Fruit fly (Drosophila melanogaster) whole organism, embryonic: ENCODE measurements around the gene Cortactin.
A peak's percentile ranks its signal among the peaks of the same experiment; 100 is the strongest.

Experiments used
- Atf-2 ChIP-seq: fragments of 200-800 bp; sonication (Bioruptor generic); optimal IDR thresholded peaks from 2 replicates; lab custom pipeline; 2016; ENCODE audit warnings: missing biosample characterization, missing genetic modification characterization
- BEAF-32 ChIP-seq: fragments of 200-800 bp; sonication (Bioruptor generic); optimal IDR thresholded peaks from 3 replicates; lab custom pipeline; 2017; ENCODE audit warnings: missing biosample characterization, missing genetic modification characterization, mild to moderate bottlenecking, moderate library complexity, missing genetic modification reagents
- BtbVII ChIP-seq: fragments of 200-800 bp; sonication (Bioruptor generic); optimal IDR thresholded peaks from 3 replicates; lab custom pipeline; 2017; ENCODE audit warnings: missing biosample characterization, mild to moderate bottlenecking, missing genetic modification characterization
- Bteb2 ChIP-seq: fragments of 200-800 bp; sonication (Bioruptor generic); optimal IDR thresholded peaks from 2 replicates; lab custom pipeline; 2016; ENCODE audit warnings: missing biosample characterization, missing genetic modification characterization
- CG1024 ChIP-seq: fragments of 200-800 bp; sonication (Bioruptor generic); IDR thresholded peaks from 2 replicates; pipeline ENCODE4 v1.3.6; 2022; ENCODE audit warnings: missing biosample characterization, missing genetic modification characterization
- CG10431 ChIP-seq: fragments of 200-800 bp; sonication (Bioruptor generic); optimal IDR thresholded peaks from 3 replicates; lab custom pipeline; 2018; ENCODE audit warnings: missing biosample characterization, mild to moderate bottlenecking, missing genetic modification characterization
- CG11247 ChIP-seq: fragments of 200-800 bp; sonication (Bioruptor generic); IDR thresholded peaks from 2 replicates; pipeline ENCODE4 v1.3.6; 2022; ENCODE audit warnings: missing biosample characterization, missing genetic modification characterization
- CG13424 ChIP-seq: fragments of 200-800 bp; sonication (Bioruptor generic); optimal IDR thresholded peaks from 2 replicates; lab custom pipeline; 2019; ENCODE audit warnings: missing biosample characterization, mild to moderate bottlenecking, missing genetic modification characterization, moderate library complexity
- CG13775 ChIP-seq: fragments of 200-800 bp; sonication (Bioruptor generic); optimal IDR thresholded peaks from 3 replicates; lab custom pipeline; 2017; ENCODE audit warnings: missing biosample characterization, mild to moderate bottlenecking, missing genetic modification characterization
- CG15514 ChIP-seq: fragments of 200-800 bp; sonication (Bioruptor generic); optimal IDR thresholded peaks from 3 replicates; lab custom pipeline; 2017; ENCODE audit warnings: missing biosample characterization, missing genetic modification characterization, mild to moderate bottlenecking, moderate library complexity, missing genetic modification reagents
- CG1602 ChIP-seq: fragments of 200-800 bp; sonication (Bioruptor generic); optimal IDR thresholded peaks from 3 replicates; lab custom pipeline; 2016; ENCODE audit warnings: missing biosample characterization, missing genetic modification characterization
- CG1603 ChIP-seq: fragments of 200-800 bp; sonication (Bioruptor generic); optimal IDR thresholded peaks from 2 replicates; lab custom pipeline; 2019; ENCODE audit warnings: missing biosample characterization, mild to moderate bottlenecking, missing genetic modification characterization, moderate library complexity
- CG16815 ChIP-seq: fragments of 200-800 bp; sonication (Bioruptor generic); optimal IDR thresholded peaks from 3 replicates; lab custom pipeline; 2017; ENCODE audit warnings: missing biosample characterization, mild to moderate bottlenecking, missing genetic modification characterization
- CG17829 ChIP-seq: fragments of 200-800 bp; optimal IDR thresholded peaks from 2 replicates; lab custom pipeline; 2019; ENCODE audit warnings: missing biosample characterization, mild to moderate bottlenecking, missing genetic modification characterization, moderate library complexity
- CG2116 ChIP-seq: fragments of 200-800 bp; sonication (Bioruptor generic); optimal IDR thresholded peaks from 3 replicates; lab custom pipeline; 2018; ENCODE audit warnings: missing biosample characterization, mild to moderate bottlenecking, missing genetic modification characterization
- CG2129 ChIP-seq: fragments of 200-800 bp; sonication (Bioruptor generic); IDR thresholded peaks from 2 replicates; pipeline ENCODE4 v1.3.6; 2022; ENCODE audit warnings: missing biosample characterization, missing genetic modification characterization; ENCODE audit not compliant: partially characterized antibody
- CG2202 ChIP-seq: fragments of 200-800 bp; sonication (Bioruptor generic); optimal IDR thresholded peaks from 2 replicates; lab custom pipeline; 2018; ENCODE audit warnings: missing biosample characterization, mild to moderate bottlenecking, missing genetic modification characterization
- CG30020 ChIP-seq: fragments of 200-800 bp; optimal IDR thresholded peaks from 2 replicates; lab custom pipeline; 2019; ENCODE audit warnings: missing biosample characterization, mild to moderate bottlenecking, missing genetic modification characterization, moderate library complexity
- CG31441 ChIP-seq: fragments of 200-800 bp; sonication (Bioruptor generic); IDR thresholded peaks from 2 replicates; pipeline ENCODE4 v1.3.6; 2022; ENCODE audit warnings: missing biosample characterization, missing genetic modification characterization
- CG34376 ChIP-seq: fragments of 200-800 bp; sonication (Bioruptor generic); optimal IDR thresholded peaks from 2 replicates; lab custom pipeline; 2018; ENCODE audit warnings: missing biosample characterization, mild to moderate bottlenecking, missing genetic modification characterization
- CG3995 ChIP-seq: fragments of 200-800 bp; sonication (Bioruptor generic); optimal IDR thresholded peaks from 3 replicates; lab custom pipeline; 2016; ENCODE audit warnings: missing biosample characterization, missing genetic modification characterization
- CG6813 ChIP-seq: fragments of 200-800 bp; sonication (Bioruptor generic); optimal IDR thresholded peaks from 2 replicates; lab custom pipeline; 2017; ENCODE audit warnings: missing biosample characterization, missing genetic modification characterization, mild to moderate bottlenecking, moderate library complexity, missing genetic modification reagents
- CG7556 ChIP-seq: fragments of 200-800 bp; sonication (Bioruptor generic); optimal IDR thresholded peaks from 2 replicates; lab custom pipeline; 2017; ENCODE audit warnings: missing biosample characterization, mild to moderate bottlenecking, missing genetic modification characterization
- CG9437 ChIP-seq: fragments of 200-800 bp; sonication (Bioruptor generic); optimal IDR thresholded peaks from 2 replicates; lab custom pipeline; 2018; ENCODE audit warnings: missing biosample characterization, mild to moderate bottlenecking, missing genetic modification characterization
- CG9797 ChIP-seq: fragments of 200-800 bp; sonication (Bioruptor generic); optimal IDR thresholded peaks from 3 replicates; lab custom pipeline; 2018; ENCODE audit warnings: missing biosample characterization, mild to moderate bottlenecking, missing genetic modification characterization
- CG9932 ChIP-seq: fragments of 200-800 bp; sonication (Bioruptor generic); IDR thresholded peaks from 2 replicates; pipeline ENCODE4 v1.3.6; 2022; ENCODE audit warnings: missing biosample characterization, missing genetic modification characterization
- Dip3 ChIP-seq: fragments of 200-800 bp; sonication (Bioruptor generic); optimal IDR thresholded peaks from 3 replicates; lab custom pipeline; 2016; ENCODE audit warnings: missing biosample characterization, missing genetic modification characterization
- Dll ChIP-seq: fragments of 200-800 bp; sonication (Bioruptor generic); IDR thresholded peaks from 4 replicates; pipeline ENCODE4 v1.3.6; 2022; ENCODE audit warnings: missing biosample characterization, missing genetic modification characterization; ENCODE audit not compliant: partially characterized antibody
- Dref ChIP-seq: fragments of 200-800 bp; sonication (Bioruptor generic); IDR thresholded peaks from 2 replicates; pipeline ENCODE4 v1.3.6; 2022; ENCODE audit warnings: missing biosample characterization, missing genetic modification characterization
- E2f2 ChIP-seq: fragments of 200-800 bp; sonication (Bioruptor generic); IDR thresholded peaks from 2 replicates; pipeline ENCODE4 v1.3.6; 2022; ENCODE audit warnings: missing biosample characterization, missing genetic modification characterization
- Max ChIP-seq: fragments of 200-800 bp; sonication (Bioruptor generic); optimal IDR thresholded peaks from 2 replicates; lab custom pipeline; 2016; ENCODE audit warnings: missing biosample characterization, mild to moderate bottlenecking, missing genetic modification characterization
- Rfx ChIP-seq: fragments of 200-800 bp; sonication (Bioruptor generic); IDR thresholded peaks from 2 replicates; pipeline ENCODE4 v1.3.6; 2022; ENCODE audit warnings: missing biosample characterization, missing genetic modification characterization
- Rx ChIP-seq: fragments of 200-800 bp; sonication (Bioruptor generic); IDR thresholded peaks from 2 replicates; pipeline ENCODE4 v1.3.6; 2022; ENCODE audit warnings: missing biosample characterization, missing genetic modification characterization
- Six4 ChIP-seq: fragments of 200-800 bp; sonication (Bioruptor generic); optimal IDR thresholded peaks from 2 replicates; lab custom pipeline; 2016; ENCODE audit warnings: missing biosample characterization, missing genetic modification characterization
- bowl ChIP-seq: fragments of 200-800 bp; sonication (Bioruptor generic); IDR thresholded peaks from 2 replicates; pipeline ENCODE4 v1.3.6; 2022; ENCODE audit warnings: missing biosample characterization, missing genetic modification characterization
- chinmo ChIP-seq: fragments of 200-800 bp; sonication (Bioruptor generic); IDR thresholded peaks from 4 replicates; pipeline ENCODE4 v1.3.6; 2022; ENCODE audit warnings: missing biosample characterization, missing genetic modification characterization; ENCODE audit not compliant: partially characterized antibody
- chn ChIP-seq: fragments of 200-800 bp; sonication (Bioruptor generic); optimal IDR thresholded peaks from 2 replicates; lab custom pipeline; 2016; ENCODE audit warnings: missing biosample characterization, missing genetic modification characterization
- cwo ChIP-seq: fragments of 200-800 bp; sonication (Bioruptor generic); optimal IDR thresholded peaks from 3 replicates; lab custom pipeline; 2017; ENCODE audit warnings: missing biosample characterization, missing genetic modification characterization, mild to moderate bottlenecking, moderate library complexity, missing genetic modification reagents
- dmrt99B ChIP-seq: fragments of 200-800 bp; sonication (Bioruptor generic); optimal IDR thresholded peaks from 2 replicates; lab custom pipeline; 2018; ENCODE audit warnings: missing biosample characterization, mild to moderate bottlenecking, missing genetic modification characterization, moderate library complexity
- exex ChIP-seq: fragments of 200-800 bp; sonication (Bioruptor generic); optimal IDR thresholded peaks from 4 replicates; lab custom pipeline; 2018; ENCODE audit warnings: missing biosample characterization, mild to moderate bottlenecking, missing genetic modification characterization, moderate library complexity
- hb ChIP-seq: fragments of 200-800 bp; sonication (Bioruptor generic); IDR thresholded peaks from 3 replicates; pipeline ENCODE4 v1.3.6; 2022; ENCODE audit warnings: missing biosample characterization, missing genetic modification characterization; ENCODE audit not compliant: partially characterized antibody
- jigr1 ChIP-seq: fragments of 200-800 bp; sonication (Bioruptor generic); IDR thresholded peaks from 3 replicates; pipeline ENCODE4 v1.3.6; 2022; ENCODE audit warnings: missing biosample characterization, missing genetic modification characterization
- jumu ChIP-seq: fragments of 200-800 bp; sonication (Bioruptor generic); optimal IDR thresholded peaks from 3 replicates; lab custom pipeline; 2016; ENCODE audit warnings: missing biosample characterization, missing genetic modification characterization
- pzg ChIP-seq: fragments of 200-800 bp; sonication (Bioruptor generic); optimal IDR thresholded peaks from 3 replicates; lab custom pipeline; 2018; ENCODE audit warnings: missing biosample characterization, mild to moderate bottlenecking, missing genetic modification characterization, moderate library complexity
- ranshi ChIP-seq: fragments of 200-800 bp; sonication (Bioruptor generic); IDR thresholded peaks from 2 replicates; pipeline ENCODE4 v1.3.6; 2022; ENCODE audit warnings: missing biosample characterization, missing genetic modification characterization
- salm ChIP-seq: fragments of 200-800 bp; sonication (Bioruptor generic); optimal IDR thresholded peaks from 2 replicates; lab custom pipeline; 2018; ENCODE audit warnings: missing biosample characterization, mild to moderate bottlenecking, missing genetic modification characterization
- sr ChIP-seq: fragments of 200-800 bp; sonication (Bioruptor generic); IDR thresholded peaks from 3 replicates; pipeline ENCODE4 v1.3.6; 2022; ENCODE audit warnings: missing biosample characterization, missing genetic modification characterization
- ssp ChIP-seq: fragments of 200-800 bp; sonication (Bioruptor generic); IDR thresholded peaks from 2 replicates; pipeline ENCODE4 v1.3.6; 2022; ENCODE audit warnings: missing biosample characterization, missing genetic modification characterization
- unc-4 ChIP-seq: fragments of 200-800 bp; sonication (Bioruptor generic); IDR thresholded peaks from 2 replicates; pipeline ENCODE4 v1.3.6; 2022; ENCODE audit warnings: missing biosample characterization, missing genetic modification characterization; ENCODE audit not compliant: partially characterized antibody
- unpg ChIP-seq: fragments of 200-800 bp; sonication (Bioruptor generic); optimal IDR thresholded peaks from 3 replicates; lab custom pipeline; 2018; ENCODE audit warnings: missing biosample characterization, mild to moderate bottlenecking, missing genetic modification characterization, moderate library complexity

Cortactin gene

dm6 chr3R:21111046-21111480 lies 46.8 kb upstream of the Cortactin start, which contains the start of gene Rab11 (continued):
- peak; percentile 24 for TF ChIP-seq Atf-2 (GFP tag; lab: Kevin White, UChicago)
- TF ChIP-seq unc-4 (GFP tag; lab: Robert Waterston, UW): peak; percentile 84
- TF ChIP-seq hb (GFP tag; lab: Robert Waterston, UW): peak; percentile 81
- peak; percentile 64 for TF ChIP-seq E2f2 (GFP tag; lab: Robert Waterston, UW)
- peak; percentile 46 for TF ChIP-seq CG17829 (tag; lab: Kevin White, UChicago)
- peak; percentile 92 for TF ChIP-seq CG2116
- TF ChIP-seq sr (GFP tag; lab: Robert Waterston, UW): no peak
- peak; percentile 66 for TF ChIP-seq CG13775 (GFP tag; lab: Kevin White, UChicago)
- peak; percentile 78 for TF ChIP-seq CG9932
- TF ChIP-seq CG3995 (GFP tag; lab: Kevin White, UChicago): peak; percentile 74
- peak; percentile 25 for TF ChIP-seq jumu
- TF ChIP-seq jigr1 (GFP tag; lab: Robert Waterston, UW): peak; percentile 5; the same call in 1 of the 3 replicates
- peak; percentile 77 for TF ChIP-seq CG2129
- TF ChIP-seq Max (GFP tag; lab: Kevin White, UChicago): peak; percentile 71
- peak; percentile 49 for TF ChIP-seq Rfx (GFP tag; lab: Robert Waterston, UW)
- TF ChIP-seq bowl (GFP tag; lab: Robert Waterston, UW): no peak
- no peak for TF ChIP-seq CG10431 (GFP tag; lab: Kevin White, UChicago)
- peak; percentile 30 for TF ChIP-seq dmrt99B (tag; lab: Kevin White, UChicago)
- peak; percentile 22 for TF ChIP-seq Bteb2 (GFP tag; lab: Kevin White, UChicago)
- peak; percentile 2 for TF ChIP-seq unpg (GFP tag; lab: Kevin White, UChicago)
- TF ChIP-seq CG11247 (GFP tag; lab: Robert Waterston, UW): 0 out of 2 replicates have a peak, but pooled peaks have one; percentile 26
- TF ChIP-seq CG1024 (GFP tag; lab: Robert Waterston, UW): no peak
- no peak; the same call in 1 of the 2 replicates for TF ChIP-seq ranshi (GFP tag; lab: Robert Waterston, UW)
- TF ChIP-seq chn: peak; percentile 4
- TF ChIP-seq Dref: peak; percentile 67
- peak; percentile 42 for TF ChIP-seq CG7556
- peak; percentile 3 for TF ChIP-seq CG16815 (GFP tag; lab: Kevin White, UChicago)
- peak; percentile 58 for TF ChIP-seq CG15514 (GFP tag; lab: Kevin White, UChicago)
- no peak for TF ChIP-seq salm
- TF ChIP-seq CG1602 (GFP tag; lab: Kevin White, UChicago): peak; percentile 11
- peak; percentile 51 for TF ChIP-seq exex (tag; lab: Kevin White, UChicago)
- peak; percentile 67 for TF ChIP-seq CG30020 (tag; lab: Kevin White, UChicago)
- TF ChIP-seq ssp (GFP tag; lab: Robert Waterston, UW): no peak; the same call in 1 of the 2 replicates
- TF ChIP-seq cwo: peak; percentile 20
- TF ChIP-seq CG31441: peak; percentile 59; the same call in 1 of the 2 replicates
- TF ChIP-seq CG9437 (GFP tag; lab: Kevin White, UChicago): peak; percentile 96
- peak; percentile 60 for TF ChIP-seq CG34376 (GFP tag; lab: Kevin White, UChicago)
- peak; percentile 61; the same call in 3 of the 4 replicates for TF ChIP-seq chinmo (GFP tag; lab: Robert Waterston, UW)
- no peak for TF ChIP-seq CG2202 (tag; lab: Kevin White, UChicago)
- TF ChIP-seq BEAF-32 (GFP tag; lab: Kevin White, UChicago): peak; percentile 93
- TF ChIP-seq Dll: peak; percentile 91
- peak; percentile 3 for TF ChIP-seq Dip3
- peak; percentile 20 for TF ChIP-seq Six4 (GFP tag; lab: Kevin White, UChicago)
- peak; percentile 17 for TF ChIP-seq CG9797 (GFP tag; lab: Kevin White, UChicago)
- TF ChIP-seq Rx: no peak
- TF ChIP-seq CG13424 (tag; lab: Kevin White, UChicago): peak; percentile 59
- peak; percentile 12 for TF ChIP-seq CG1603 (tag; lab: Kevin White, UChicago)
- TF ChIP-seq CG6813 (GFP tag; lab: Kevin White, UChicago): no peak
- peak; percentile 58 for TF ChIP-seq pzg
- TF ChIP-seq BtbVII: no peak
